Fruit fly (Drosophila melanogaster) whole organism, embryonic: Measurements from ENCODE around the gene Dh31.

Source experiments
- ATbp ChIP-seq: fragments of 200-800 bp; sonication (Bioruptor generic); optimal IDR thresholded peaks from 2 replicates; lab custom pipeline; 2017; ENCODE audit warnings: missing biosample characterization, mild to moderate bottlenecking, missing genetic modification characterization, missing genetic modification reagents
- Ada2b ChIP-seq: fragments of 200-800 bp; sonication (Bioruptor generic); IDR thresholded peaks from 2 replicates; pipeline ENCODE4 v1.3.6; 2022; ENCODE audit warnings: missing biosample characterization, missing genetic modification characterization
- CG10462 ChIP-seq: fragments of 200-800 bp; sonication (Bioruptor generic); optimal IDR thresholded peaks from 2 replicates; lab custom pipeline; 2016; ENCODE audit warnings: missing biosample characterization, missing genetic modification characterization
- CG10959 ChIP-seq: fragments of 200-800 bp; sonication (Bioruptor generic); IDR thresholded peaks from 2 replicates; pipeline ENCODE4 v1.3.6; 2022; ENCODE audit warnings: missing biosample characterization, missing genetic modification characterization
- CG11398 ChIP-seq: fragments of 200-800 bp; sonication (Bioruptor generic); optimal IDR thresholded peaks from 2 replicates; lab custom pipeline; 2016; ENCODE audit warnings: missing biosample characterization, missing genetic modification characterization
- CG1233 ChIP-seq: fragments of 200-800 bp; sonication (Bioruptor generic); optimal IDR thresholded peaks from 4 replicates; lab custom pipeline; 2018; ENCODE audit warnings: missing biosample characterization, mild to moderate bottlenecking, missing genetic modification characterization
- CG12769 ChIP-seq: fragments of 200-800 bp; sonication (Bioruptor generic); optimal IDR thresholded peaks from 2 replicates; lab custom pipeline; 2019; ENCODE audit warnings: missing biosample characterization, mild to moderate bottlenecking, missing genetic modification characterization, moderate library complexity
- CG13775 ChIP-seq: fragments of 200-800 bp; sonication (Bioruptor generic); optimal IDR thresholded peaks from 3 replicates; lab custom pipeline; 2017; ENCODE audit warnings: missing biosample characterization, mild to moderate bottlenecking, missing genetic modification characterization
- CG14441 ChIP-seq: fragments of 200-800 bp; sonication (Bioruptor generic); IDR thresholded peaks from 2 replicates; pipeline ENCODE4 v1.3.6; 2022; ENCODE audit warnings: missing biosample characterization, missing genetic modification characterization
- CG14710 ChIP-seq: fragments of 200-800 bp; sonication (Bioruptor generic); optimal IDR thresholded peaks from 3 replicates; lab custom pipeline; 2019; ENCODE audit warnings: missing biosample characterization, mild to moderate bottlenecking, missing genetic modification characterization, moderate library complexity
- CG1602 ChIP-seq: fragments of 200-800 bp; sonication (Bioruptor generic); optimal IDR thresholded peaks from 3 replicates; lab custom pipeline; 2016; ENCODE audit warnings: missing biosample characterization, missing genetic modification characterization
- CG17361 ChIP-seq: fragments of 200-800 bp; sonication (Bioruptor generic); IDR thresholded peaks from 3 replicates; pipeline ENCODE4 v1.3.6; 2022; ENCODE audit warnings: missing biosample characterization, missing genetic modification characterization
- CG18764 ChIP-seq: fragments of 200-800 bp; sonication (Bioruptor generic); optimal IDR thresholded peaks from 3 replicates; lab custom pipeline; 2016; ENCODE audit warnings: missing biosample characterization, missing genetic modification characterization
- CG2202 ChIP-seq: fragments of 200-800 bp; sonication (Bioruptor generic); optimal IDR thresholded peaks from 2 replicates; lab custom pipeline; 2018; ENCODE audit warnings: missing biosample characterization, mild to moderate bottlenecking, missing genetic modification characterization
- CG30020 ChIP-seq: fragments of 200-800 bp; optimal IDR thresholded peaks from 2 replicates; lab custom pipeline; 2019; ENCODE audit warnings: missing biosample characterization, mild to moderate bottlenecking, missing genetic modification characterization, moderate library complexity
- CG31388 ChIP-seq: fragments of 200-800 bp; sonication (Bioruptor generic); optimal IDR thresholded peaks from 2 replicates; lab custom pipeline; 2016; ENCODE audit warnings: missing biosample characterization, missing genetic modification characterization
- CG32532 ChIP-seq: fragments of 200-800 bp; sonication (Bioruptor generic); IDR thresholded peaks from 2 replicates; pipeline ENCODE4 v1.3.6; 2022; ENCODE audit warnings: missing biosample characterization, missing genetic modification characterization
- CG34224 ChIP-seq: fragments of 200-800 bp; sonication (Bioruptor generic); IDR thresholded peaks from 3 replicates; pipeline ENCODE4 v1.3.6; 2022; ENCODE audit warnings: missing biosample characterization, missing genetic modification characterization; ENCODE audit not compliant: partially characterized antibody
- CG5953 ChIP-seq: fragments of 200-800 bp; sonication (Bioruptor generic); IDR thresholded peaks from 2 replicates; pipeline ENCODE4 v1.3.6; 2022; ENCODE audit warnings: missing biosample characterization, missing genetic modification characterization
- CG7745 ChIP-seq: fragments of 200-800 bp; sonication (Bioruptor generic); optimal IDR thresholded peaks from 2 replicates; lab custom pipeline; 2018; ENCODE audit warnings: missing biosample characterization, mild to moderate bottlenecking, missing genetic modification characterization, moderate library complexity
- CG9932 ChIP-seq: fragments of 200-800 bp; sonication (Bioruptor generic); IDR thresholded peaks from 2 replicates; pipeline ENCODE4 v1.3.6; 2022; ENCODE audit warnings: missing biosample characterization, missing genetic modification characterization
- Dip3 ChIP-seq: fragments of 200-800 bp; sonication (Bioruptor generic); optimal IDR thresholded peaks from 3 replicates; lab custom pipeline; 2016; ENCODE audit warnings: missing biosample characterization, missing genetic modification characterization
- Dref ChIP-seq: fragments of 200-800 bp; sonication (Bioruptor generic); IDR thresholded peaks from 2 replicates; pipeline ENCODE4 v1.3.6; 2022; ENCODE audit warnings: missing biosample characterization, missing genetic modification characterization
- E2f1 ChIP-seq: fragments of 200-800 bp; sonication (Bioruptor generic); IDR thresholded peaks from 2 replicates; pipeline ENCODE4 v1.3.6; 2022; ENCODE audit warnings: missing biosample characterization, missing genetic modification characterization
- Fer2 ChIP-seq: fragments of 200-800 bp; sonication (Bioruptor generic); optimal IDR thresholded peaks from 2 replicates; lab custom pipeline; 2018; ENCODE audit warnings: missing biosample characterization, mild to moderate bottlenecking, missing genetic modification characterization, moderate library complexity
- Gsc ChIP-seq: fragments of 200-800 bp; sonication (Bioruptor generic); IDR thresholded peaks from 2 replicates; pipeline ENCODE4 v1.3.6; 2022; ENCODE audit warnings: missing biosample characterization, missing genetic modification characterization
- Hand ChIP-seq: fragments of 200-800 bp; sonication (Bioruptor generic); optimal IDR thresholded peaks from 2 replicates; lab custom pipeline; 2017; ENCODE audit warnings: mild to moderate bottlenecking, missing biosample characterization, missing genetic modification reagents, missing genetic modification characterization
- Kr ChIP-seq: fragments of 200-800 bp; sonication (Bioruptor generic); optimal IDR thresholded peaks from 2 replicates; lab custom pipeline; 2017; ENCODE audit warnings: missing biosample characterization, mild to moderate bottlenecking, missing genetic modification characterization
- NK7.1 ChIP-seq: fragments of 200-800 bp; sonication (Bioruptor generic); optimal IDR thresholded peaks from 3 replicates; lab custom pipeline; 2016; ENCODE audit warnings: missing biosample characterization, missing genetic modification characterization
- Opbp ChIP-seq: fragments of 200-800 bp; sonication (Bioruptor generic); IDR thresholded peaks from 3 replicates; pipeline ENCODE4 v1.3.6; 2022; ENCODE audit warnings: missing biosample characterization, missing genetic modification characterization; ENCODE audit not compliant: partially characterized antibody
- Sox102F ChIP-seq: fragments of 200-800 bp; sonication (Bioruptor generic); optimal IDR thresholded peaks from 2 replicates; lab custom pipeline; 2018; ENCODE audit warnings: missing biosample characterization, mild to moderate bottlenecking, missing genetic modification characterization, moderate library complexity
- Taf1 ChIP-seq: fragments of 200-800 bp; sonication (Bioruptor generic); IDR thresholded peaks from 2 replicates; pipeline ENCODE4 v1.3.6; 2022; ENCODE audit warnings: missing biosample characterization, missing genetic modification characterization
- bigmax ChIP-seq: fragments of 200-800 bp; sonication (Bioruptor generic); optimal IDR thresholded peaks from 2 replicates; lab custom pipeline; 2018; ENCODE audit warnings: missing biosample characterization, mild to moderate bottlenecking, missing genetic modification characterization
- chm ChIP-seq: fragments of 200-800 bp; sonication (Bioruptor generic); IDR thresholded peaks from 2 replicates; pipeline ENCODE4 v1.3.6; 2022; ENCODE audit warnings: missing biosample characterization, missing genetic modification characterization
- crc ChIP-seq: fragments of 200-800 bp; sonication (Bioruptor generic); optimal IDR thresholded peaks from 2 replicates; lab custom pipeline; 2016; ENCODE audit warnings: missing biosample characterization, missing genetic modification characterization
- dysf ChIP-seq: fragments of 200-800 bp; sonication (Bioruptor generic); IDR thresholded peaks from 3 replicates; pipeline ENCODE4 v1.3.6; 2022; ENCODE audit warnings: missing biosample characterization, missing genetic modification characterization
- en ChIP-seq: fragments of 200-800 bp; sonication (Bioruptor generic); optimal IDR thresholded peaks from 2 replicates; lab custom pipeline; 2016; ENCODE audit warnings: missing biosample characterization, missing genetic modification characterization
- fru ChIP-seq: fragments of >200 bp; optimal IDR thresholded peaks from 2 replicates; lab custom pipeline; 2017
- ftz-f1 ChIP-seq: fragments of 200-800 bp; sonication (Bioruptor generic); optimal IDR thresholded peaks from 2 replicates; lab custom pipeline; 2016; ENCODE audit warnings: missing biosample characterization, missing genetic modification characterization
- grn ChIP-seq: fragments of 200-800 bp; sonication (Bioruptor generic); optimal IDR thresholded peaks from 3 replicates; lab custom pipeline; 2017; ENCODE audit warnings: missing biosample characterization, missing genetic modification characterization
- gt ChIP-seq: fragments of 200-800 bp; sonication (Bioruptor generic); IDR thresholded peaks from 2 replicates; pipeline ENCODE4 v1.3.6; 2022; ENCODE audit warnings: missing biosample characterization, missing genetic modification characterization
- hth ChIP-seq: fragments of >200 bp; optimal IDR thresholded peaks from 2 replicates; lab custom pipeline; 2017; ENCODE audit warnings: inconsistent platforms
- klu ChIP-seq: fragments of 200-800 bp; sonication (Bioruptor generic); IDR thresholded peaks from 2 replicates; pipeline ENCODE4 v1.3.6; 2022; ENCODE audit warnings: missing biosample characterization, missing genetic modification characterization
- lmd ChIP-seq: fragments of 200-800 bp; sonication (Bioruptor generic); IDR thresholded peaks from 2 replicates; pipeline ENCODE4 v1.3.6; 2022; ENCODE audit warnings: missing biosample characterization, missing genetic modification characterization
- lola ChIP-seq, 3 experiments: fragments of >200 bp in 2 of 3; fragments of 200-800 bp in 1 of 3; sonication (Bioruptor generic) in 1 of 3; optimal IDR thresholded peaks; 2 replicates each; lab custom pipeline; 2017 to 2019; ENCODE audit warnings: missing biosample characterization in 3 of 3, missing genetic modification characterization in 3 of 3, mild to moderate bottlenecking in 1 of 3, moderate library complexity in 1 of 3
- luna ChIP-seq: fragments of 200-800 bp; sonication (Bioruptor generic); optimal IDR thresholded peaks from 2 replicates; lab custom pipeline; 2016; ENCODE audit warnings: missing biosample characterization, missing genetic modification characterization
- pfk ChIP-seq: fragments of 200-800 bp; sonication (Bioruptor generic); optimal IDR thresholded peaks from 2 replicates; lab custom pipeline; 2018; ENCODE audit warnings: missing biosample characterization, mild to moderate bottlenecking, missing genetic modification characterization, moderate library complexity
- sens ChIP-seq: fragments of 200-800 bp; sonication (Bioruptor generic); peaks from one replicate; lab custom pipeline; 2016; ENCODE audit warnings: missing biosample characterization, missing genetic modification characterization
- sna ChIP-seq: fragments of 200-800 bp; sonication (Bioruptor generic); IDR thresholded peaks from 2 replicates; pipeline ENCODE4 v1.3.6; 2022; ENCODE audit warnings: missing biosample characterization, missing genetic modification characterization; ENCODE audit not compliant: partially characterized antibody
- wor ChIP-seq: fragments of 200-800 bp; sonication (Bioruptor generic); IDR thresholded peaks from 2 replicates; pipeline ENCODE4 v1.3.6; 2022; ENCODE audit warnings: missing biosample characterization, missing genetic modification characterization
- zen2 ChIP-seq: fragments of 200-800 bp; sonication (Bioruptor generic); IDR thresholded peaks from 3 replicates; pipeline ENCODE4 v1.3.6; 2022; ENCODE audit warnings: missing biosample characterization, missing genetic modification characterization; ENCODE audit not compliant: partially characterized antibody
- zf30C ChIP-seq: fragments of 200-800 bp; sonication (Bioruptor generic); optimal IDR thresholded peaks from 3 replicates; lab custom pipeline; 2018; ENCODE audit warnings: missing biosample characterization, mild to moderate bottlenecking, missing genetic modification characterization

The Dh31 gene

DNA sequence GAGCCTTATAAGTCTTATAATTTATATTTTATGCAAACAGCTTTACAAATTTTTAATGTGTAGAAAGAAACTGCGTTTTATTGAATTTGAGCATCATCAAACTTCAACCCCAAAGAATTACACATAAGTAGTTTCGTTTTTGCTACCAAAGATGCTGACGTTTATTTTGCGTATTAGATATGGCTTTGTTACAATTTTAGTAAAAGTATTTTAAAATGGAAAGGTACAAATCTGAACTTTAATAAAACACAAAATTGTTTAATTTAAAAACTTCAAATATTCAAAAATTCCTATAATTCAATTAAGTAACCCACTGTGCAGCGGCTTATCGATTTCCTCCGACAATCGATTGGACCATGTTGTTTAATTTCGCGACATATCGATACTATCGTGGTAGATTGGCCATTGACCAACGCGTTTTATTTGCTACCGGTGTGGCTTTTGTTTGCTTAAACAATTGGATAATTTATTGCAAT, 42.5 kb downstream of the Dh31 start, which contains the start of gene prg (continued):
- TF ChIP-seq CG34224 (GFP tag; lab: Robert Waterston, UW) (peak; percentile 99), CG32532 (GFP tag; lab: Robert Waterston, UW) (peak; percentile 53; the same call in 1 of the 2 replicates), crc (GFP tag; lab: Kevin White, UChicago) (peak; percentile 36), E2f1 (GFP tag; lab: Robert Waterston, UW) (peak; percentile 35; the same call in 1 of the 2 replicates), CG14441 (GFP tag; lab: Robert Waterston, UW) (peak; percentile 48; the same call in 1 of the 2 replicates), sens (GFP tag; lab: Kevin White, UChicago) (peak; percentile 97), Opbp (peak; percentile 96), Ada2b (GFP tag; lab: Robert Waterston, UW) (peak; percentile 67), lola (GFP tag; optimal IDR thresholded peaks at IDR 0.05; lab: Kevin White, UChicago) (peak in 1 of 3 experiments; percentile 54), grn (GFP tag; lab: Kevin White, UChicago) (no peak), CG13775 (GFP tag; lab: Kevin White, UChicago) (peak; percentile 60), zen2 (GFP tag; lab: Robert Waterston, UW) (peak; percentile 98), CG14710 (tag; lab: Kevin White, UChicago) (peak; percentile 69), CG31388 (no peak), fru (lab: Kevin White, UChicago) (no peak), klu (no peak), wor (GFP tag; lab: Robert Waterston, UW) (no peak), CG2202 (no peak), CG9932 (peak; percentile 71), CG18764 (peak; percentile 16), CG17361 (GFP tag; lab: Robert Waterston, UW) (peak; percentile 78), luna (GFP tag; lab: Kevin White, UChicago) (peak; percentile 49), CG11398 (GFP tag; lab: Kevin White, UChicago) (peak; percentile 3), CG30020 (tag; lab: Kevin White, UChicago) (peak; percentile 47), gt (GFP tag; lab: Robert Waterston, UW) (no peak), sna (GFP tag; lab: Robert Waterston, UW) (peak; percentile 96), Dip3 (GFP tag; lab: Kevin White, UChicago) (peak; percentile 39), CG1602 (GFP tag; lab: Kevin White, UChicago) (peak; percentile 49), chm (GFP tag; lab: Robert Waterston, UW) (no peak; the same call in 1 of the 2 replicates), CG12769 (tag; lab: Kevin White, UChicago) (peak; percentile 28), Sox102F (GFP tag; lab: Kevin White, UChicago) (peak; percentile 72), zf30C (GFP tag; lab: Kevin White, UChicago) (no peak), dysf (GFP tag; lab: Robert Waterston, UW) (peak; percentile 64; the same call in 2 of the 3 replicates), en (GFP tag; lab: Kevin White, UChicago) (peak; percentile 22), CG5953 (peak; percentile 18; the same call in 1 of the 2 replicates), CG10462 (peak; percentile 34), CG10959 (no peak), bigmax (GFP tag; lab: Kevin White, UChicago) (no peak), Kr (GFP tag; lab: Kevin White, UChicago) (no peak), ATbp (peak; percentile 16), Fer2 (peak; percentile 24), CG1233 (GFP tag; lab: Kevin White, UChicago) (peak; percentile 46), CG7745 (no peak), Dref (GFP tag; lab: Robert Waterston, UW) (peak; percentile 95), lmd (peak; percentile 26; the same call in 1 of the 2 replicates), hth (lab: Kevin White, UChicago) (no peak), pfk (GFP tag; lab: Kevin White, UChicago) (no peak), Taf1 (GFP tag; lab: Robert Waterston, UW) (peak; percentile 52), Hand (GFP tag; lab: Kevin White, UChicago) (peak; percentile 51), Gsc (GFP tag; lab: Robert Waterston, UW) (no peak), ftz-f1 (GFP tag; lab: Kevin White, UChicago) (no peak), NK7.1 (GFP tag; lab: Kevin White, UChicago) (peak; percentile 24)
